In genomic region chrIV:1009546-1009945, ce11 we compare ENCODE assay signal across 2 worm cellular contexts.
TF ChIP-seq lines count a peak whose summit lies in the region.

TSS of gene Y55F3AM.9 (minus strand) at chrIV:1009734.

TF ChIP-seq in whole organism, L4 larva, 104 proteins besides CTCF, POLR2A, EP300 and RAD21 (continued from another document):
- TF ChIP-seq unc-62 (GFP tag; optimal IDR thresholded peaks at IDR 0.05 in 1 of 2; lab: Kevin White, UChicago) (no peak), unc-62 (tag; optimal IDR thresholded peaks at IDR 0.05; lab: Kevin White, UChicago) (no peak), daf-8 (GFP tag; IDR thresholded peaks at IDR 0.05; lab: Robert Waterston, UW) (no peak), fos-1 (tag; optimal IDR thresholded peaks at IDR 0.05; lab: Kevin White, UChicago) (no peak), duxl-1 (tag; optimal IDR thresholded peaks at IDR 0.05; lab: Kevin White, UChicago; ENCODE audit: poor library complexity) (no peak), spr-1 (tag; optimal IDR thresholded peaks at IDR 0.05; lab: Kevin White, UChicago) (no peak), T20F7.1 (GFP tag; optimal IDR thresholded peaks at IDR 0.05; lab: Kevin White, UChicago) (peak; percentile 26), nhr-10 (tag; optimal IDR thresholded peaks at IDR 0.05; lab: Kevin White, UChicago) (no peak), pha-4 (GFP tag; IDR thresholded peaks at IDR 0.05; lab: Robert Waterston, UW) (no peak), pha-4 (tag; optimal IDR thresholded peaks at IDR 0.05; lab: Kevin White, UChicago) (no peak), F44E2.7 (GFP tag; IDR thresholded peaks at IDR 0.05; lab: Robert Waterston, UW) (no peak), mes-2 (tag; optimal IDR thresholded peaks at IDR 0.05; lab: Kevin White, UChicago; ENCODE audit: poor library complexity, severe bottlenecking) (peak; percentile 64), hmg-1.1 (GFP tag; IDR thresholded peaks at IDR 0.05; lab: Robert Waterston, UW) (no peak), lir-3 (tag; optimal IDR thresholded peaks at IDR 0.05; lab: Kevin White, UChicago) (no peak), F10B5.3 (tag; optimal IDR thresholded peaks at IDR 0.05; lab: Kevin White, UChicago) (no peak), vab-7 (GFP tag; IDR thresholded peaks at IDR 0.05; lab: Robert Waterston, UW) (0 out of 2 replicates have a peak, but pooled peaks have one; percentile 21), rbr-2 (tag; optimal IDR thresholded peaks at IDR 0.05; lab: Kevin White, UChicago) (peak; percentile 30), sdz-12 (GFP tag; optimal IDR thresholded peaks at IDR 0.05; lab: Kevin White, UChicago) (no peak), madf-5 (GFP tag; IDR thresholded peaks at IDR 0.05; lab: Robert Waterston, UW) (no peak), Y48G9A.11 (GFP tag; IDR thresholded peaks at IDR 0.05; lab: Robert Waterston, UW) (no peak), lim-7 (GFP tag; IDR thresholded peaks at IDR 0.05; lab: Robert Waterston, UW) (no peak), D1046.2 (GFP tag; IDR thresholded peaks at IDR 0.05; lab: Robert Waterston, UW) (no peak), F49E8.2 (tag; optimal IDR thresholded peaks at IDR 0.05; lab: Kevin White, UChicago; ENCODE audit: borderline replicate concordance) (no peak), egl-27 (tag; optimal IDR thresholded peaks at IDR 0.05; lab: Kevin White, UChicago) (no peak), ZK337.2 (GFP tag; IDR thresholded peaks at IDR 0.05; lab: Robert Waterston, UW) (no peak), Y75B8A.6 (GFP tag; IDR thresholded peaks at IDR 0.05; lab: Robert Waterston, UW) (no peak), cey-2 (tag; optimal IDR thresholded peaks at IDR 0.05; lab: Kevin White, UChicago; ENCODE audit: borderline replicate concordance, insufficient read depth) (no peak), lin-38 (GFP tag; IDR thresholded peaks at IDR 0.05; lab: Robert Waterston, UW) (peak; percentile 57), nhr-102 (tag; optimal IDR thresholded peaks at IDR 0.05; lab: Kevin White, UChicago) (no peak), tag-97 (GFP tag; IDR thresholded peaks at IDR 0.05; lab: Robert Waterston, UW) (no peak), egl-43 (GFP tag; IDR thresholded peaks at IDR 0.05; lab: Robert Waterston, UW) (no peak), ceh-82 (tag; optimal IDR thresholded peaks at IDR 0.05; lab: Kevin White, UChicago) (no peak), nhr-11 (tag; optimal IDR thresholded peaks at IDR 0.05; lab: Kevin White, UChicago) (peak; percentile 9), lin-39 (tag; optimal IDR thresholded peaks at IDR 0.05; lab: Kevin White, UChicago) (no peak), hif-1 (tag; optimal IDR thresholded peaks at IDR 0.05; lab: Kevin White, UChicago) (peak in 1 of 2 experiments; percentile 55), nhr-111 (GFP tag; optimal IDR thresholded peaks at IDR 0.05; lab: Kevin White, UChicago) (no peak), nhr-42 (GFP tag; IDR thresholded peaks at IDR 0.05; lab: Robert Waterston, UW) (no peak)

TF ChIP-seq in whole organism, young adult, 124 proteins besides CTCF, POLR2A, EP300 and RAD21 (continued from another document):
- TF ChIP-seq T07F8.4 (tag; optimal IDR thresholded peaks at IDR 0.05; lab: Kevin White, UChicago) (no peak), chd-7 (tag; optimal IDR thresholded peaks at IDR 0.05; lab: Kevin White, UChicago) (no peak), ZK185.1 (tag; optimal IDR thresholded peaks at IDR 0.05; lab: Kevin White, UChicago; ENCODE audit: poor library complexity, severe bottlenecking) (no peak), D2030.7 (GFP tag; IDR thresholded peaks at IDR 0.05; lab: Robert Waterston, UW) (no peak), sea-2 (GFP tag; IDR thresholded peaks at IDR 0.05; lab: Robert Waterston, UW) (no peak), snpc-1.3 (tag; optimal IDR thresholded peaks at IDR 0.05; lab: Kevin White, UChicago; ENCODE audit: insufficient read depth) (no peak), lsl-1 (GFP tag; optimal IDR thresholded peaks at IDR 0.05; lab: Kevin White, UChicago) (peak; percentile 41), mel-28 (tag; optimal IDR thresholded peaks at IDR 0.05; lab: Kevin White, UChicago; ENCODE audit: borderline replicate concordance) (no peak), ztf-25 (GFP tag; IDR thresholded peaks at IDR 0.05; lab: Robert Waterston, UW) (no peak), C17E4.6 (GFP tag; IDR thresholded peaks at IDR 0.05; lab: Robert Waterston, UW) (no peak), C06A6.2 (GFP tag; conservative IDR thresholded peaks at IDR 0.05; lab: Robert Waterston, UW) (no peak), F49E8.2 (tag; optimal IDR thresholded peaks at IDR 0.05; lab: Kevin White, UChicago; ENCODE audit: insufficient read depth) (no peak), ztf-26 (tag; optimal IDR thresholded peaks at IDR 0.05; lab: Kevin White, UChicago) (no peak), ceh-40 (GFP tag; IDR thresholded peaks at IDR 0.05; lab: Robert Waterston, UW) (no peak), fkh-3 (tag; optimal IDR thresholded peaks at IDR 0.05; lab: Kevin White, UChicago) (no peak), ama-1 (optimal IDR thresholded peaks at IDR 0.05; lab: Kevin White, UChicago) (no peak), ama-1 (GFP tag; optimal IDR thresholded peaks at IDR 0.05; lab: Kevin White, UChicago) (no peak), unc-130 (GFP tag; optimal IDR thresholded peaks at IDR 0.05; lab: Kevin White, UChicago) (no peak), snpc-1.1 (tag; optimal IDR thresholded peaks at IDR 0.05; lab: Kevin White, UChicago; ENCODE audit: insufficient read depth) (peak; percentile 19), tlf-1 (GFP tag; optimal IDR thresholded peaks at IDR 0.05; lab: Kevin White, UChicago) (no peak)
